Worm (Caenorhabditis elegans) whole organism, mixed stage, embryonic: ENCODE measurements around the gene ins-13.

Experiments
- blmp-1 ChIP-seq: fragments of 150-350 bp; optimal IDR thresholded peaks from 2 replicates; lab custom pipeline; 2014; ENCODE audit warnings: missing biosample characterization, missing genetic modification characterization
- ces-1 ChIP-seq: fragments of 150-350 bp; optimal IDR thresholded peaks from 2 replicates; lab custom pipeline; 2014; ENCODE audit warnings: missing biosample characterization, missing genetic modification reagents, missing genetic modification characterization
- cnd-1 ChIP-seq: fragments of 200-800 bp; sonication (Bioruptor generic); optimal IDR thresholded peaks from 2 replicates; lab custom pipeline; 2018; ENCODE audit warnings: mild to moderate bottlenecking, missing genetic modification characterization, missing compliant biosample characterization
- elt-3 ChIP-seq: fragments of 150-350 bp; optimal IDR thresholded peaks from 2 replicates; lab custom pipeline; 2014; ENCODE audit warnings: missing biosample characterization, missing genetic modification characterization
- nhr-12 ChIP-seq: fragments of 150-350 bp; optimal IDR thresholded peaks from 2 replicates; lab custom pipeline; 2014; ENCODE audit warnings: missing biosample characterization, missing genetic modification characterization
- nhr-237 ChIP-seq: fragments of 150-350 bp; optimal IDR thresholded peaks from 2 replicates; lab custom pipeline; 2014; ENCODE audit warnings: missing biosample characterization, missing genetic modification characterization
- pha-4 ChIP-seq: fragments of 150-350 bp; optimal IDR thresholded peaks from 2 replicates; lab custom pipeline; 2018; ENCODE audit warnings: missing biosample characterization, missing genetic modification reagents, missing genetic modification characterization
- unc-120 ChIP-seq: sonication (generic microtip); optimal IDR thresholded peaks from 2 replicates; lab custom pipeline; 2017; ENCODE audit warnings: missing genetic modification characterization, missing compliant biosample characterization; ENCODE audit not compliant: poor library complexity, severe bottlenecking
- unc-39 ChIP-seq: fragments of 150-350 bp; optimal IDR thresholded peaks from 2 replicates; lab custom pipeline; 2014; ENCODE audit warnings: missing biosample characterization, missing genetic modification characterization

DNA sequence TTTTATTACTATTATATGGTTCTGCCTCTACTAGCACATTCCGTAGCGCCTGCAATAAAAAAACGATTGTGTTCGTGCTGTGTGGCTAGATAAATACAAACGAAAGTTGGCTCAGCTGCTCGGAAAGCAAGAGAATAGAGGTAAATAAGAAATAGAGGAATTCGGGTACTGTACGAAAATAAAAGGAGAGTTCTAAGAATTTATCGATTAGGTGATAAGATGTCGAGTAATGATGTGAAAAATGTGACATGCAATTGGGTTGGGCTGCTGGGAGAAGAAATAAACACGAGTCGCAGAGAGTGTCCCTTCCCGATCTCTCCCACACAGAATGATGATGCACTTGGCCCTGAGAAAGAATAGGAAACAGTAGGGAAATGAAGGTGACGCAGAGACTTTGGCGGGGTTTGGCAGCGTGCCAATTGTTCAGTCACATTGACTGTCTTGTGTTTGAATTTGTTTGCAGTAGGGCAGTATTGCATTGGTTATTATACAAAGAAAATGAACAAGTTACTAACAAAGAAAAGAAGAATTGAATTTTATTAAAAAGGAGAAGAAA lies 48.8 kb upstream of the ins-13 start, which contains the start of gene cdc-14:
- TF ChIP-seq elt-3 (tag; lab: Kevin White, UChicago): no peak
- TF ChIP-seq blmp-1 (tag; lab: Kevin White, UChicago): no peak
- peak; percentile 74 for TF ChIP-seq unc-120 (tag; lab: Kevin White, UChicago)
- peak; percentile 45 for TF ChIP-seq ces-1 (GFP tag; lab: Kevin White, UChicago)
- peak; percentile 39 for TF ChIP-seq nhr-237 (tag; lab: Kevin White, UChicago)
- no peak for TF ChIP-seq pha-4 (tag; lab: Kevin White, UChicago)
- TF ChIP-seq cnd-1 (tag; lab: Kevin White, UChicago): peak; percentile 47
- TF ChIP-seq nhr-12 (tag; lab: Kevin White, UChicago): no peak
- TF ChIP-seq unc-39 (tag; lab: Kevin White, UChicago): no peak
